Fruit fly (Drosophila melanogaster) whole organism, embryonic: Measurements from ENCODE around the gene CG42512.

Source experiments
- Antp ChIP-seq: fragments of 200-800 bp; sonication (Bioruptor generic); optimal IDR thresholded peaks from 3 replicates; lab custom pipeline; 2016; ENCODE audit warnings: missing biosample characterization, missing genetic modification characterization
- Asciz ChIP-seq: fragments of 200-800 bp; sonication (Bioruptor generic); optimal IDR thresholded peaks from 2 replicates; lab custom pipeline; 2017; ENCODE audit warnings: missing biosample characterization, mild to moderate bottlenecking, missing genetic modification characterization, missing genetic modification reagents
- Blimp-1 ChIP-seq: fragments of 200-800 bp; sonication (Bioruptor generic); optimal IDR thresholded peaks from 3 replicates; lab custom pipeline; 2018; ENCODE audit warnings: missing biosample characterization, missing genetic modification characterization, mild to moderate bottlenecking, moderate library complexity, missing genetic modification reagents
- CG10366 ChIP-seq: fragments of 200-800 bp; sonication (Bioruptor generic); IDR thresholded peaks from 2 replicates; pipeline ENCODE4 v1.3.6; 2022; ENCODE audit warnings: missing biosample characterization, missing genetic modification characterization
- CG11456 ChIP-seq: fragments of 200-800 bp; sonication (Bioruptor generic); IDR thresholded peaks from 3 replicates; pipeline ENCODE4 v1.3.6; 2022; ENCODE audit warnings: missing biosample characterization, missing genetic modification characterization
- CG12219 ChIP-seq: fragments of 200-800 bp; sonication (Bioruptor generic); optimal IDR thresholded peaks from 3 replicates; lab custom pipeline; 2018; ENCODE audit warnings: missing biosample characterization, mild to moderate bottlenecking, missing genetic modification characterization
- CG1603 ChIP-seq: fragments of 200-800 bp; sonication (Bioruptor generic); optimal IDR thresholded peaks from 2 replicates; lab custom pipeline; 2019; ENCODE audit warnings: missing biosample characterization, mild to moderate bottlenecking, missing genetic modification characterization, moderate library complexity
- CG2116 ChIP-seq: fragments of 200-800 bp; sonication (Bioruptor generic); optimal IDR thresholded peaks from 3 replicates; lab custom pipeline; 2018; ENCODE audit warnings: missing biosample characterization, mild to moderate bottlenecking, missing genetic modification characterization
- CG3065 ChIP-seq: fragments of 200-800 bp; sonication (Bioruptor generic); optimal IDR thresholded peaks from 2 replicates; lab custom pipeline; 2016; ENCODE audit warnings: missing biosample characterization, missing genetic modification characterization
- CG31365 ChIP-seq: fragments of 200-800 bp; sonication (Bioruptor generic); optimal IDR thresholded peaks from 2 replicates; lab custom pipeline; 2018; ENCODE audit warnings: missing biosample characterization, mild to moderate bottlenecking, missing genetic modification characterization
- CG31441 ChIP-seq: fragments of 200-800 bp; sonication (Bioruptor generic); IDR thresholded peaks from 2 replicates; pipeline ENCODE4 v1.3.6; 2022; ENCODE audit warnings: missing biosample characterization, missing genetic modification characterization
- CG33213 ChIP-seq: fragments of 200-800 bp; sonication (Bioruptor generic); optimal IDR thresholded peaks from 3 replicates; lab custom pipeline; 2016; ENCODE audit warnings: missing biosample characterization, missing genetic modification characterization
- CG3407 ChIP-seq: fragments of 200-800 bp; sonication (Bioruptor generic); optimal IDR thresholded peaks from 2 replicates; lab custom pipeline; 2018; ENCODE audit warnings: missing biosample characterization, mild to moderate bottlenecking, missing genetic modification characterization
- CG5180 ChIP-seq: fragments of 200-800 bp; sonication (Bioruptor generic); optimal IDR thresholded peaks from 3 replicates; lab custom pipeline; 2017; ENCODE audit warnings: missing biosample characterization, missing genetic modification characterization, mild to moderate bottlenecking, moderate library complexity, missing genetic modification reagents
- CG5245 ChIP-seq: fragments of 200-800 bp; sonication (Bioruptor generic); optimal IDR thresholded peaks from 3 replicates; lab custom pipeline; 2016; ENCODE audit warnings: missing biosample characterization, missing genetic modification characterization
- CG6254 ChIP-seq: fragments of 200-800 bp; sonication (Bioruptor generic); optimal IDR thresholded peaks from 3 replicates; lab custom pipeline; 2017; ENCODE audit warnings: mild to moderate bottlenecking, missing biosample characterization, missing genetic modification reagents, missing genetic modification characterization
- CG6765 ChIP-seq: fragments of 200-800 bp; sonication (Bioruptor generic); optimal IDR thresholded peaks from 3 replicates; lab custom pipeline; 2017; ENCODE audit warnings: missing biosample characterization, mild to moderate bottlenecking, missing genetic modification characterization
- CG7271 ChIP-seq: fragments of 200-800 bp; sonication (Bioruptor generic); optimal IDR thresholded peaks from 2 replicates; lab custom pipeline; 2018; ENCODE audit warnings: missing biosample characterization, mild to moderate bottlenecking, missing genetic modification characterization, moderate library complexity
- CG8359 ChIP-seq: fragments of 200-800 bp; sonication (Bioruptor generic); optimal IDR thresholded peaks from 2 replicates; lab custom pipeline; 2017; ENCODE audit warnings: missing biosample characterization, mild to moderate bottlenecking, missing genetic modification characterization, borderline replicate concordance
- CG8388 ChIP-seq: fragments of 200-800 bp; sonication (Bioruptor generic); optimal IDR thresholded peaks from 2 replicates; lab custom pipeline; 2019; ENCODE audit warnings: missing biosample characterization, mild to moderate bottlenecking, missing genetic modification characterization, moderate library complexity
- CG9817 ChIP-seq: fragments of 200-800 bp; sonication (Bioruptor generic); optimal IDR thresholded peaks from 2 replicates; lab custom pipeline; 2018; ENCODE audit warnings: missing biosample characterization, mild to moderate bottlenecking, missing genetic modification characterization, moderate library complexity
- CHES-1-like ChIP-seq: fragments of 200-800 bp; sonication (Bioruptor generic); optimal IDR thresholded peaks from 2 replicates; lab custom pipeline; 2016; ENCODE audit warnings: missing biosample characterization, missing genetic modification characterization
- Chrac-16 ChIP-seq: fragments of 200-800 bp; sonication (Bioruptor generic); optimal IDR thresholded peaks from 3 replicates; lab custom pipeline; 2016; ENCODE audit warnings: missing biosample characterization, missing genetic modification characterization
- Dip2 ChIP-seq: fragments of 200-800 bp; sonication (Bioruptor generic); IDR thresholded peaks from 2 replicates; pipeline ENCODE4 v1.3.6; 2022; ENCODE audit warnings: missing biosample characterization, missing genetic modification characterization
- Doc2 ChIP-seq: fragments of 200-800 bp; sonication (Bioruptor generic); IDR thresholded peaks from 2 replicates; pipeline ENCODE4 v1.3.6; 2022; ENCODE audit warnings: missing biosample characterization, missing genetic modification characterization
- Elba2 ChIP-seq: fragments of 200-800 bp; sonication (Bioruptor generic); optimal IDR thresholded peaks from 3 replicates; lab custom pipeline; 2016; ENCODE audit warnings: missing biosample characterization, missing genetic modification characterization
- Hey ChIP-seq: fragments of 200-800 bp; sonication (Bioruptor generic); optimal IDR thresholded peaks from 3 replicates; lab custom pipeline; 2018; ENCODE audit warnings: missing biosample characterization, mild to moderate bottlenecking, missing genetic modification characterization
- HmgD ChIP-seq: fragments of 200-800 bp; sonication (Bioruptor generic); optimal IDR thresholded peaks from 3 replicates; lab custom pipeline; 2016; ENCODE audit warnings: missing biosample characterization, missing genetic modification characterization
- HmgZ ChIP-seq: fragments of 200-800 bp; sonication (Bioruptor generic); optimal IDR thresholded peaks from 2 replicates; lab custom pipeline; 2018; ENCODE audit warnings: missing biosample characterization, mild to moderate bottlenecking, missing genetic modification characterization
- Mes4 ChIP-seq: fragments of 200-800 bp; sonication (Bioruptor generic); optimal IDR thresholded peaks from 2 replicates; lab custom pipeline; 2016; ENCODE audit warnings: missing biosample characterization, missing genetic modification characterization
- Mrtf ChIP-seq: fragments of 200-800 bp; sonication (Bioruptor generic); IDR thresholded peaks from 3 replicates; pipeline ENCODE4 v1.3.6; 2022; ENCODE audit warnings: missing biosample characterization, missing genetic modification characterization
- NC2β ChIP-seq: fragments of 200-800 bp; sonication (Bioruptor generic); optimal IDR thresholded peaks from 2 replicates; lab custom pipeline; 2016; ENCODE audit warnings: missing biosample characterization, missing genetic modification characterization
- ara ChIP-seq: fragments of 200-800 bp; sonication (Bioruptor generic); IDR thresholded peaks from 2 replicates; pipeline ENCODE4 v1.3.6; 2022; ENCODE audit warnings: missing biosample characterization, missing genetic modification characterization
- ash1 ChIP-seq: fragments of 200-800 bp; sonication (Bioruptor generic); optimal IDR thresholded peaks from 2 replicates; lab custom pipeline; 2018; ENCODE audit warnings: missing biosample characterization, mild to moderate bottlenecking, missing genetic modification characterization
- bcd ChIP-seq: fragments of 200-800 bp; sonication (Bioruptor generic); optimal IDR thresholded peaks from 2 replicates; lab custom pipeline; 2017; ENCODE audit warnings: missing biosample characterization, mild to moderate bottlenecking, missing genetic modification characterization
- dmrt11E ChIP-seq: fragments of 200-800 bp; sonication (Bioruptor generic); optimal IDR thresholded peaks from 3 replicates; lab custom pipeline; 2018; ENCODE audit warnings: missing biosample characterization, mild to moderate bottlenecking, missing genetic modification characterization, moderate library complexity
- dmrt99B ChIP-seq: fragments of 200-800 bp; sonication (Bioruptor generic); optimal IDR thresholded peaks from 2 replicates; lab custom pipeline; 2018; ENCODE audit warnings: missing biosample characterization, mild to moderate bottlenecking, missing genetic modification characterization, moderate library complexity
- ems ChIP-seq: fragments of 200-800 bp; sonication (Bioruptor generic); optimal IDR thresholded peaks from 3 replicates; lab custom pipeline; 2016; ENCODE audit warnings: missing biosample characterization, missing genetic modification characterization
- ewg ChIP-seq: fragments of 200-800 bp; sonication (Bioruptor generic); optimal IDR thresholded peaks from 3 replicates; lab custom pipeline; 2017; ENCODE audit warnings: mild to moderate bottlenecking, missing biosample characterization, missing genetic modification reagents, missing genetic modification characterization
- exex ChIP-seq: fragments of 200-800 bp; sonication (Bioruptor generic); optimal IDR thresholded peaks from 4 replicates; lab custom pipeline; 2018; ENCODE audit warnings: missing biosample characterization, mild to moderate bottlenecking, missing genetic modification characterization, moderate library complexity
- gem ChIP-seq: fragments of 200-800 bp; sonication (Bioruptor generic); optimal IDR thresholded peaks from 2 replicates; lab custom pipeline; 2019; ENCODE audit warnings: missing biosample characterization, mild to moderate bottlenecking, missing genetic modification characterization, moderate library complexity
- grau ChIP-seq: fragments of 200-800 bp; optimal IDR thresholded peaks from 3 replicates; lab custom pipeline; 2019; ENCODE audit warnings: missing biosample characterization, mild to moderate bottlenecking, missing genetic modification characterization, moderate library complexity
- gro ChIP-seq: fragments of 200-800 bp; sonication (Bioruptor generic); optimal IDR thresholded peaks from 2 replicates; lab custom pipeline; 2016; ENCODE audit warnings: missing biosample characterization, missing genetic modification characterization
- hb ChIP-seq: fragments of 200-800 bp; sonication (Bioruptor generic); IDR thresholded peaks from 3 replicates; pipeline ENCODE4 v1.3.6; 2022; ENCODE audit warnings: missing biosample characterization, missing genetic modification characterization; ENCODE audit not compliant: partially characterized antibody
- her ChIP-seq: fragments of 200-800 bp; sonication (Bioruptor generic); optimal IDR thresholded peaks from 2 replicates; lab custom pipeline; 2016; ENCODE audit warnings: missing biosample characterization, missing genetic modification characterization
- maf-S ChIP-seq: fragments of 200-800 bp; sonication (Bioruptor generic); optimal IDR thresholded peaks from 2 replicates; lab custom pipeline; 2016; ENCODE audit warnings: missing biosample characterization, missing genetic modification characterization
- odd ChIP-seq: fragments of 200-800 bp; sonication (Bioruptor generic); optimal IDR thresholded peaks from 2 replicates; lab custom pipeline; 2017; ENCODE audit warnings: missing biosample characterization, mild to moderate bottlenecking, missing genetic modification characterization
- seq ChIP-seq: fragments of 200-800 bp; sonication (Bioruptor generic); IDR thresholded peaks from 2 replicates; pipeline ENCODE4 v1.3.6; 2022; ENCODE audit warnings: missing biosample characterization, missing genetic modification characterization
- slou ChIP-seq: fragments of 200-800 bp; sonication (Bioruptor generic); optimal IDR thresholded peaks from 3 replicates; lab custom pipeline; 2016; ENCODE audit warnings: missing biosample characterization, missing genetic modification characterization
- yki ChIP-seq: fragments of >200 bp; optimal IDR thresholded peaks from 3 replicates; lab custom pipeline; 2018

Gene CG42512

dm6 chrX:16644535-16645131 is 6.5 kb upstream of the CG42512 start (continued):
- TF ChIP-seq ash1 (GFP tag; lab: Kevin White, UChicago) (peak; percentile 20), CG11456 (GFP tag; lab: Robert Waterston, UW) (no peak), Hey (tag; lab: Kevin White, UChicago) (peak; percentile 29), CG5245 (GFP tag; lab: Kevin White, UChicago) (no peak), CG6254 (GFP tag; lab: Kevin White, UChicago) (peak; percentile 48), Mes4 (peak; percentile 51), Elba2 (no peak), bcd (GFP tag; lab: Kevin White, UChicago) (peak; percentile 28), Doc2 (no peak), grau (peak; percentile 2), HmgZ (peak; percentile 27), Blimp-1 (GFP tag; lab: Kevin White, UChicago) (peak; percentile 41), CG2116 (peak; percentile 39), CG8388 (GFP tag; lab: Kevin White, UChicago) (no peak), Chrac-16 (GFP tag; lab: Kevin White, UChicago) (no peak), CG31441 (GFP tag; lab: Robert Waterston, UW) (no peak; the same call in 1 of the 2 replicates), CG9817 (tag; lab: Kevin White, UChicago) (no peak), ems (GFP tag; lab: Kevin White, UChicago) (no peak), Asciz (GFP tag; lab: Kevin White, UChicago) (peak; percentile 64), CG3065 (no peak), her (GFP tag; lab: Kevin White, UChicago) (no peak), seq (GFP tag; lab: Robert Waterston, UW) (peak; percentile 9; the same call in 1 of the 2 replicates), Dip2 (GFP tag; lab: Robert Waterston, UW) (no peak), CG5180 (GFP tag; lab: Kevin White, UChicago) (peak; percentile 53), CG10366 (GFP tag; lab: Robert Waterston, UW) (no peak; the same call in 1 of the 2 replicates), yki (lab: Kevin White, UChicago) (no peak), odd (GFP tag; lab: Kevin White, UChicago) (peak; percentile 59), CG8359 (GFP tag; lab: Kevin White, UChicago) (peak; percentile 40), CG31365 (tag; lab: Kevin White, UChicago) (peak; percentile 43), HmgD (GFP tag; lab: Kevin White, UChicago) (no peak), CG33213 (peak; percentile 8), ara (GFP tag; lab: Robert Waterston, UW) (no peak), Antp (GFP tag; lab: Kevin White, UChicago) (no peak), maf-S (GFP tag; lab: Kevin White, UChicago) (no peak), CG1603 (peak; percentile 75), dmrt99B (tag; lab: Kevin White, UChicago) (peak; percentile 43), dmrt11E (tag; lab: Kevin White, UChicago) (peak; percentile 68), Mrtf (GFP tag; lab: Robert Waterston, UW) (no peak), exex (tag; lab: Kevin White, UChicago) (peak; percentile 33), gro (no peak), CG12219 (GFP tag; lab: Kevin White, UChicago) (peak; percentile 55), NC2β (GFP tag; lab: Kevin White, UChicago) (peak; percentile 41), CG3407 (GFP tag; lab: Kevin White, UChicago) (peak; percentile 76), slou (GFP tag; lab: Kevin White, UChicago) (no peak), gem (tag; lab: Kevin White, UChicago) (peak; percentile 60), CG6765 (GFP tag; lab: Kevin White, UChicago) (no peak), hb (no peak), CG7271 (no peak), CHES-1-like (GFP tag; lab: Kevin White, UChicago) (no peak), ewg (peak; percentile 45)
